Fruit fly (Drosophila melanogaster): ENCODE measurements around the gene CG5342.

The CG5342 gene

dm6 chr3R:11589764-11590358 is 11.2 kb downstream of the CG5342 start, which contains the start of gene CG6791 (continued):
- TF ChIP-seq ac (GFP tag; optimal IDR thresholded peaks at IDR 0.05) (no peak), Myb (GFP tag; optimal IDR thresholded peaks at IDR 0.05) (no peak), Med (GFP tag) (peak; percentile 24), Blimp-1 (GFP tag; optimal IDR thresholded peaks at IDR 0.05) (no peak), CG5180 (GFP tag; optimal IDR thresholded peaks at IDR 0.05) (no peak), NC2β (GFP tag; optimal IDR thresholded peaks at IDR 0.05) (no peak), CG10366 (GFP tag; IDR thresholded peaks at IDR 0.05) (no peak), CG12104 (GFP tag; optimal IDR thresholded peaks at IDR 0.05) (no peak), ems (GFP tag; optimal IDR thresholded peaks at IDR 0.05) (no peak), klu (GFP tag; IDR thresholded peaks at IDR 0.05) (no peak), Oli (tag; optimal IDR thresholded peaks at IDR 0.05) (no peak), pan (optimal IDR thresholded peaks at IDR 0.05) (no peak), pan (GFP tag; optimal IDR thresholded peaks at IDR 0.05 in 1 of 2, IDR thresholded peaks at IDR 0.05 in 1 of 2) (no peak), oc (tag; optimal IDR thresholded peaks at IDR 0.05) (peak; percentile 91), fru (optimal IDR thresholded peaks at IDR 0.05) (no peak), Rx (GFP tag; IDR thresholded peaks at IDR 0.05) (no peak), CG2129 (GFP tag; IDR thresholded peaks at IDR 0.05; ENCODE audit: partially characterized antibody) (peak; percentile 57; the same call in 1 of the 2 replicates), twi (tag; optimal IDR thresholded peaks at IDR 0.05) (no peak), CG12744 (GFP tag; optimal IDR thresholded peaks at IDR 0.05) (no peak), CG30020 (tag; optimal IDR thresholded peaks at IDR 0.05) (no peak), Gug (GFP tag; IDR thresholded peaks at IDR 0.05) (no peak), CG17912 (GFP tag; optimal IDR thresholded peaks at IDR 0.05) (no peak), sim (GFP tag; IDR thresholded peaks at IDR 0.05) (no peak), Dll (GFP tag; IDR thresholded peaks at IDR 0.05; ENCODE audit: partially characterized antibody) (peak; percentile 88), CG12299 (tag; optimal IDR thresholded peaks at IDR 0.05) (no peak), CG10267 (tag; optimal IDR thresholded peaks at IDR 0.05) (no peak), C15 (GFP tag; IDR thresholded peaks at IDR 0.05) (no peak), CG2120 (GFP tag; optimal IDR thresholded peaks at IDR 0.05) (no peak), CG2875 (GFP tag; optimal IDR thresholded peaks at IDR 0.05) (no peak), CG10431 (GFP tag; optimal IDR thresholded peaks at IDR 0.05) (no peak), CG17385 (GFP tag; optimal IDR thresholded peaks at IDR 0.05) (no peak), CG12155 (GFP tag; optimal IDR thresholded peaks at IDR 0.05) (no peak), sob (GFP tag; IDR thresholded peaks at IDR 0.05) (no peak), CG16863 (GFP tag; optimal IDR thresholded peaks at IDR 0.05) (no peak), trem (tag; optimal IDR thresholded peaks at IDR 0.05) (peak; percentile 47), CG7271 (tag; optimal IDR thresholded peaks at IDR 0.05) (no peak), psq (GFP tag; optimal IDR thresholded peaks at IDR 0.05) (no peak), Chrac-16 (GFP tag; optimal IDR thresholded peaks at IDR 0.05) (no peak), MBD-R2 (GFP tag; IDR thresholded peaks at IDR 0.05) (peak; percentile 65), CG14050 (GFP tag; IDR thresholded peaks at IDR 0.05) (no peak), bbx (GFP tag; IDR thresholded peaks at IDR 0.05; ENCODE audit: partially characterized antibody) (peak; percentile 93), CoRest (tag; optimal IDR thresholded peaks at IDR 0.05) (no peak), Dip2 (GFP tag; IDR thresholded peaks at IDR 0.05) (no peak), Hand (GFP tag; optimal IDR thresholded peaks at IDR 0.05) (no peak), pho (GFP tag; optimal IDR thresholded peaks at IDR 0.05) (no peak), CG1529 (GFP tag; optimal IDR thresholded peaks at IDR 0.05) (no peak), Nf-YC (tag; optimal IDR thresholded peaks at IDR 0.05) (no peak), luna (GFP tag; optimal IDR thresholded peaks at IDR 0.05) (no peak), CG31388 (GFP tag; optimal IDR thresholded peaks at IDR 0.05) (no peak), br (optimal IDR thresholded peaks at IDR 0.05) (no peak), knrl (GFP tag; IDR thresholded peaks at IDR 0.05; ENCODE audit: partially characterized antibody) (peak; percentile 83), CG9932 (GFP tag; IDR thresholded peaks at IDR 0.05) (no peak)

All from whole organism, embryonic.